Worm (Caenorhabditis elegans) whole organism, mixed stage, embryonic: ENCODE data around the gene clec-9.

Source experiments
- snpc-4 ChIP-seq: fragments of 150-350 bp; optimal IDR thresholded peaks from 2 replicates; lab custom pipeline; 2014; ENCODE audit warnings: missing biosample characterization, missing genetic modification characterization
- tbx-8 ChIP-seq: fragments of 200-800 bp; sonication (Bioruptor generic); optimal IDR thresholded peaks from 2 replicates; lab custom pipeline; 2018; ENCODE audit warnings: mild to moderate bottlenecking, missing genetic modification characterization, moderate library complexity, missing compliant biosample characterization

ce11 chrV:16725955-16726354 lies 19.5 kb upstream of the clec-9 start:
- TF ChIP-seq tbx-8 (no peak), snpc-4 (no peak)
